Fruit fly (Drosophila melanogaster): Measurements from ENCODE around the gene CG14285.

The CG14285 gene

DNA sequence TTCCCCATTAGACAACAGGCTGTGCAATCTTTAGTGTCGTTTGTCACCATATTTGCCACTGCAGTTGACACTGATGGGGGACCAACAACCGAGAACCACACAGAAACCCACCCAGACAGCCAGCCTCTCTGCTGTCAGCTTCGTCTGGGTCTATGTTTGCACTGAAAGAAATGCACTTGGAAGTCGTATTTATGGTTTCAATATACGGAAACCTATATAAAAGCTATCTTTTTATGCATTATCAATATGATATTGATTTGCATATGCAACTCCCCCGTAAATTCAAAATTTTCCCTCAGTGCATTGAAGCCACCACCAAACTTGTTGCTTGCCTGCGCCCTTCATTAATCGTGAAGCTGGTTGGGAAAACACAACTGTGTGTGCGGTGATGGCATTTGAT, 49.3 kb downstream of the CG14285 start:
- TF ChIP-seq gl (tag; optimal IDR thresholded peaks at IDR 0.05) (peak; percentile 13), CG8301 (tag; optimal IDR thresholded peaks at IDR 0.05) (peak; percentile 76), CG9948 (tag; optimal IDR thresholded peaks at IDR 0.05) (peak; percentile 58), CG15710 (tag; optimal IDR thresholded peaks at IDR 0.05) (peak; percentile 40), Pif1A (GFP tag; optimal IDR thresholded peaks at IDR 0.05) (peak; percentile 78), CG10348 (GFP tag; IDR thresholded peaks at IDR 0.05) (no peak), D1 (tag; optimal IDR thresholded peaks at IDR 0.05) (no peak), CG13204 (GFP tag; optimal IDR thresholded peaks at IDR 0.05) (no peak), CG32121 (GFP tag; IDR thresholded peaks at IDR 0.05) (peak; percentile 62), CG17806 (tag; optimal IDR thresholded peaks at IDR 0.05) (peak; percentile 68), Snoo (tag; optimal IDR thresholded peaks at IDR 0.05) (peak; percentile 7), fd96Ca (GFP tag; IDR thresholded peaks at IDR 0.05) (peak; percentile 88), CG14655 (GFP tag; optimal IDR thresholded peaks at IDR 0.05) (peak; percentile 85), Pif1B (GFP tag; optimal IDR thresholded peaks at IDR 0.05) (peak; percentile 71), Ets98B (GFP tag; IDR thresholded peaks at IDR 0.05) (peak; percentile 79), EcR (GFP tag; optimal IDR thresholded peaks at IDR 0.05) (no peak), CG8159 (tag; optimal IDR thresholded peaks at IDR 0.05) (peak; percentile 52), rn (GFP tag; IDR thresholded peaks at IDR 0.05) (peak; percentile 46; the same call in 1 of the 2 replicates), CG4496 (GFP tag; IDR thresholded peaks at IDR 0.05) (peak; percentile 91), CG12605 (GFP tag; IDR thresholded peaks at IDR 0.05) (peak; percentile 67), CG34367 (tag; optimal IDR thresholded peaks at IDR 0.05) (peak; percentile 35)

DNA sequence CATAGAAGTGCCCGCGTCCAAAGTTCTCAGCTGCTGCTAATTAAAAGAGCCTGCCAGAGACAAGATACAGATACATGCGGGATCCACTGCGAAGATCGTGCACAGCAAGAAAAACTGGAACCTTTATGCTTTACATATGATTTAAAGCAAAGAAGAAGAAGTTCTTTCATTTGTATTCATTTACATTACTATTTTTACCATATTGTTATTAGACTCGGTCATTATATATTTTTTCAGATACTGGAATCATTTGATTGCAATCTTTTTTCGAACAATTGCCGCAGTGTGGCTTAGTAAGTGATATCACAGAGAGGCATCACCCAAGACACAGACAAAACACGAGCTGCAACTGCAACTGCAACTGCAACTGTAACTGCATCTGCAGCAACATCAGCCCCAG, 50.2 kb downstream of the CG14285 start:
- TF ChIP-seq CG8301 (tag; optimal IDR thresholded peaks at IDR 0.05) (peak; percentile 66), Pif1A (GFP tag; optimal IDR thresholded peaks at IDR 0.05) (peak; percentile 67), CG9948 (tag; optimal IDR thresholded peaks at IDR 0.05) (peak; percentile 49), fd96Ca (GFP tag; IDR thresholded peaks at IDR 0.05) (peak; percentile 55; the same call in 1 of the 3 replicates), CG13204 (GFP tag; optimal IDR thresholded peaks at IDR 0.05) (no peak), CG10348 (GFP tag; IDR thresholded peaks at IDR 0.05) (no peak), CG12605 (GFP tag; IDR thresholded peaks at IDR 0.05) (peak; percentile 48; the same call in 1 of the 2 replicates), rn (GFP tag; IDR thresholded peaks at IDR 0.05) (no peak), CG14655 (GFP tag; optimal IDR thresholded peaks at IDR 0.05) (peak; percentile 75), Ets98B (GFP tag; IDR thresholded peaks at IDR 0.05) (peak; percentile 55), EcR (GFP tag; optimal IDR thresholded peaks at IDR 0.05) (no peak), CG15710 (tag; optimal IDR thresholded peaks at IDR 0.05) (peak; percentile 46), CG32121 (GFP tag; IDR thresholded peaks at IDR 0.05) (no peak), Pif1B (GFP tag; optimal IDR thresholded peaks at IDR 0.05) (peak; percentile 39), CG4496 (GFP tag; IDR thresholded peaks at IDR 0.05) (peak; percentile 60; the same call in 2 of the 3 replicates), gl (tag; optimal IDR thresholded peaks at IDR 0.05) (no peak), CG17806 (tag; optimal IDR thresholded peaks at IDR 0.05) (peak; percentile 59), Snoo (tag; optimal IDR thresholded peaks at IDR 0.05) (no peak), CG8159 (tag; optimal IDR thresholded peaks at IDR 0.05) (peak; percentile 32), D1 (tag; optimal IDR thresholded peaks at IDR 0.05) (no peak), CG34367 (tag; optimal IDR thresholded peaks at IDR 0.05) (peak; percentile 7)

All from whole organism, pupa.